Worm (Caenorhabditis elegans) whole organism, young adult: ENCODE measurements around the gene F43E2.1.
"Not testable (repeated sequence)": the region's sequence is repeated elsewhere in the genome, so short reads cannot be mapped to it uniquely, and the experiment has no call there.

Experiments used
- C17E4.6 ChIP-seq: fragments of 200-800 bp; sonication (Bioruptor generic); IDR thresholded peaks from 2 replicates; pipeline ENCODE4 v1.3.6; 2022; ENCODE audit warnings: missing genetic modification reagents, missing genetic modification characterization, missing compliant biosample characterization
- D2030.7 ChIP-seq: fragments of 200-800 bp; sonication (Bioruptor generic); IDR thresholded peaks from 2 replicates; pipeline ENCODE4 v1.3.6; 2022; ENCODE audit warnings: missing genetic modification reagents, missing genetic modification characterization, missing compliant biosample characterization
- F23B12.7 ChIP-seq: sonication (generic microtip); optimal IDR thresholded peaks from 2 replicates; lab custom pipeline; 2017; ENCODE audit warnings: missing genetic modification characterization, mild to moderate bottlenecking, missing compliant biosample characterization, antibody characterized with exemption, moderate library complexity; ENCODE audit not compliant: insufficient read depth
- K11D2.4 ChIP-seq: fragments of 200-800 bp; sonication (Bioruptor generic); IDR thresholded peaks from 2 replicates; pipeline ENCODE4 v1.3.6; 2022; ENCODE audit warnings: missing genetic modification reagents, missing genetic modification characterization, missing compliant biosample characterization
- K12H6.12 ChIP-seq: fragments of 200-800 bp; sonication (Bioruptor generic); optimal IDR thresholded peaks from 2 replicates; lab custom pipeline; 2018; ENCODE audit warnings: mild to moderate bottlenecking, missing genetic modification characterization, missing compliant biosample characterization
- T07F8.4 ChIP-seq: sonication (generic microtip); optimal IDR thresholded peaks from 2 replicates; lab custom pipeline; 2016; ENCODE audit warnings: mild to moderate bottlenecking, missing genetic modification characterization, moderate library complexity, missing compliant biosample characterization
- Y53F4B.3 ChIP-seq: fragments of 200-800 bp; sonication (Bioruptor generic); IDR thresholded peaks from 2 replicates; pipeline ENCODE4 v1.3.6; 2022; ENCODE audit warnings: missing genetic modification reagents, missing genetic modification characterization, missing compliant biosample characterization
- ZK185.1 ChIP-seq: sonication (generic microtip); optimal IDR thresholded peaks from 2 replicates; lab custom pipeline; 2016; ENCODE audit warnings: mild to moderate bottlenecking, missing genetic modification characterization, missing compliant biosample characterization; ENCODE audit not compliant: poor library complexity, severe bottlenecking
- attf-3 ChIP-seq: fragments of 200-800 bp; sonication (Bioruptor generic); conservative IDR thresholded peaks from 2 replicates; pipeline ENCODE4 v1.3.6; 2022; ENCODE audit warnings: missing genetic modification reagents, missing genetic modification characterization, missing compliant biosample characterization
- attf-6 ChIP-seq: fragments of 200-800 bp; sonication (Bioruptor generic); IDR thresholded peaks from 2 replicates; pipeline ENCODE4 v1.3.6; 2022; ENCODE audit warnings: missing genetic modification reagents, missing genetic modification characterization, missing compliant biosample characterization
- cebp-1 ChIP-seq, 2 experiments: fragments of 200-800 bp in 1 of 2; sonication (Bioruptor generic) in 1 of 2; sonication (generic microtip) in 1 of 2; IDR thresholded peaks in 1 of 2; optimal IDR thresholded peaks in 1 of 2; 2 replicates each; pipeline versions ENCODE4 v1.3.6 to Lab custom; 2017 to 2022; ENCODE audit warnings: missing compliant biosample characterization in 2 of 2, missing genetic modification characterization in 2 of 2, mild to moderate bottlenecking in 1 of 2, missing genetic modification reagents in 1 of 2, moderate library complexity in 1 of 2
- ceh-27 ChIP-seq: fragments of 200-800 bp; sonication (Bioruptor generic); optimal IDR thresholded peaks from 2 replicates; lab custom pipeline; 2018; ENCODE audit warnings: mild to moderate bottlenecking, missing genetic modification characterization, moderate library complexity, missing compliant biosample characterization
- ceh-58 ChIP-seq: fragments of 200-800 bp; sonication (Bioruptor generic); IDR thresholded peaks from 2 replicates; pipeline ENCODE4 v1.3.6; 2022; ENCODE audit warnings: missing genetic modification characterization, missing compliant biosample characterization
- egl-44 ChIP-seq: fragments of 200-800 bp; sonication (Bioruptor generic); IDR thresholded peaks from 2 replicates; pipeline ENCODE4 v1.3.6; 2022; ENCODE audit warnings: missing genetic modification reagents, missing genetic modification characterization, missing compliant biosample characterization
- ekl-4 ChIP-seq: fragments of 200-800 bp; sonication (Bioruptor generic); IDR thresholded peaks from 2 replicates; pipeline ENCODE4 v1.3.6; 2022; ENCODE audit warnings: missing genetic modification reagents, missing genetic modification characterization, missing compliant biosample characterization
- fkh-3 ChIP-seq: sonication (generic microtip); optimal IDR thresholded peaks from 2 replicates; lab custom pipeline; 2016; ENCODE audit warnings: mild to moderate bottlenecking, missing genetic modification characterization, missing compliant biosample characterization
- hmg-1.2 ChIP-seq: fragments of 200-800 bp; sonication (Bioruptor generic); IDR thresholded peaks from 2 replicates; pipeline ENCODE4 v1.3.6; 2022; ENCODE audit warnings: missing genetic modification reagents, missing genetic modification characterization, missing compliant biosample characterization
- hmg-20 ChIP-seq: fragments of 200-800 bp; sonication (Bioruptor generic); IDR thresholded peaks from 2 replicates; pipeline ENCODE4 v1.3.6; 2022; ENCODE audit warnings: missing genetic modification reagents, missing genetic modification characterization, missing compliant biosample characterization
- hrde-1 ChIP-seq: sonication (generic microtip); optimal IDR thresholded peaks from 2 replicates; lab custom pipeline; 2016; ENCODE audit warnings: missing genetic modification characterization, mild to moderate bottlenecking, missing compliant biosample characterization, moderate library complexity, missing genotype, missing genetic modification reagents, borderline replicate concordance
- hsf-1 ChIP-seq: fragments of 200-800 bp; sonication (Bioruptor generic); IDR thresholded peaks from 2 replicates; pipeline ENCODE4 v1.3.6; 2022; ENCODE audit warnings: missing genetic modification reagents, missing genetic modification characterization, missing compliant biosample characterization
- let-526 ChIP-seq: fragments of 200-800 bp; sonication (Bioruptor generic); IDR thresholded peaks from 2 replicates; pipeline ENCODE4 v1.3.6; 2022; ENCODE audit warnings: missing genetic modification reagents, missing genetic modification characterization, missing compliant biosample characterization
- lin-26 ChIP-seq: fragments of 200-800 bp; sonication (Bioruptor generic); IDR thresholded peaks from 2 replicates; pipeline ENCODE4 v1.3.6; 2022; ENCODE audit warnings: missing genetic modification reagents, missing genetic modification characterization, missing compliant biosample characterization
- lin-35 ChIP-seq, 3 experiments: fragments of 150-350 bp in 2 of 3; sonication (generic microtip) in 1 of 3; optimal IDR thresholded peaks; 2 replicates each; lab custom pipeline; 2014 to 2018; ENCODE audit warnings: missing biosample characterization in 3 of 3, missing genetic modification characterization in 3 of 3, missing genetic modification reagents in 3 of 3
- lin-54 ChIP-seq: fragments of 200-800 bp; sonication (Bioruptor generic); optimal IDR thresholded peaks from 2 replicates; lab custom pipeline; 2018; ENCODE audit warnings: mild to moderate bottlenecking, missing genetic modification characterization, missing compliant biosample characterization
- lsl-1 ChIP-seq: fragments of 200-800 bp; sonication (Bioruptor generic); optimal IDR thresholded peaks from 2 replicates; lab custom pipeline; 2018; ENCODE audit warnings: mild to moderate bottlenecking, missing genetic modification characterization, moderate library complexity, missing compliant biosample characterization
- madf-6 ChIP-seq: fragments of 200-800 bp; sonication (Bioruptor generic); IDR thresholded peaks from 2 replicates; pipeline ENCODE4 v1.3.6; 2022; ENCODE audit warnings: missing genetic modification reagents, missing genetic modification characterization, missing compliant biosample characterization
- mcd-1 ChIP-seq: fragments of 200-800 bp; sonication (Bioruptor generic); IDR thresholded peaks from 2 replicates; pipeline ENCODE4 v1.3.6; 2022; ENCODE audit warnings: missing genetic modification reagents, missing genetic modification characterization, missing compliant biosample characterization
- nfyb-1 ChIP-seq: fragments of 200-800 bp; sonication (Bioruptor generic); IDR thresholded peaks from 2 replicates; pipeline ENCODE4 v1.3.6; 2022; ENCODE audit warnings: missing genetic modification reagents, missing genetic modification characterization, missing compliant biosample characterization
- nhr-179 ChIP-seq: sonication (generic microtip); optimal IDR thresholded peaks from 2 replicates; lab custom pipeline; 2016; ENCODE audit warnings: mild to moderate bottlenecking, missing genetic modification characterization, missing compliant biosample characterization
- nhr-80 ChIP-seq: sonication (generic microtip); optimal IDR thresholded peaks from 2 replicates; lab custom pipeline; 2016; ENCODE audit warnings: missing genetic modification characterization, missing compliant biosample characterization
- pbrm-1 ChIP-seq: fragments of 200-800 bp; sonication (Bioruptor generic); IDR thresholded peaks from 2 replicates; pipeline ENCODE4 v1.3.6; 2022; ENCODE audit warnings: missing genetic modification reagents, missing genetic modification characterization, missing compliant biosample characterization
- snpc-1.3 ChIP-seq: sonication (generic microtip); optimal IDR thresholded peaks from 2 replicates; lab custom pipeline; 2017; ENCODE audit warnings: missing genetic modification characterization, mild to moderate bottlenecking, missing compliant biosample characterization, antibody characterized with exemption, moderate library complexity, missing genotype, missing genetic modification reagents; ENCODE audit not compliant: insufficient read depth
- snpc-3.4 ChIP-seq: sonication (generic microtip); optimal IDR thresholded peaks from 2 replicates; lab custom pipeline; 2017; ENCODE audit warnings: missing genetic modification characterization, mild to moderate bottlenecking, missing compliant biosample characterization, antibody characterized with exemption, moderate library complexity, missing genotype, missing genetic modification reagents
- snpc-4 ChIP-seq, 5 experiments: fragments of 150-350 bp in 1 of 5; sonication (generic microtip) in 4 of 5; optimal IDR thresholded peaks; 2 replicates each; lab custom pipeline; 2014 to 2018; ENCODE audit warnings: missing genetic modification characterization in 5 of 5, missing biosample characterization in 3 of 5, antibody characterized with exemption in 2 of 5, mild to moderate bottlenecking in 2 of 5, missing compliant biosample characterization in 2 of 5, missing genotype in 2 of 5, moderate library complexity in 2 of 5, missing genetic modification reagents in 1 of 5
- sptf-2 ChIP-seq: fragments of 200-800 bp; sonication (Bioruptor generic); optimal IDR thresholded peaks from 2 replicates; lab custom pipeline; 2018; ENCODE audit warnings: mild to moderate bottlenecking, missing genetic modification characterization, missing compliant biosample characterization
- tbx-9 ChIP-seq: sonication (generic microtip); optimal IDR thresholded peaks from 2 replicates; lab custom pipeline; 2016; ENCODE audit warnings: borderline replicate concordance, missing genetic modification characterization, inconsistent platforms, missing compliant biosample characterization
- xnd-1 ChIP-seq: sonication (generic microtip); optimal IDR thresholded peaks from 2 replicates; lab custom pipeline; 2016; ENCODE audit warnings: missing genotype, missing genetic modification reagents, missing genetic modification characterization, missing compliant biosample characterization
- zim-3 ChIP-seq: sonication (generic microtip); optimal IDR thresholded peaks from 2 replicates; lab custom pipeline; 2017; ENCODE audit warnings: mild to moderate bottlenecking, missing genetic modification characterization, moderate library complexity, missing compliant biosample characterization
- ztf-18 ChIP-seq: sonication (generic microtip); optimal IDR thresholded peaks from 2 replicates; lab custom pipeline; 2016; ENCODE audit warnings: missing genotype, mild to moderate bottlenecking, missing genetic modification characterization, missing compliant biosample characterization
- ztf-25 ChIP-seq: fragments of 200-800 bp; sonication (Bioruptor generic); IDR thresholded peaks from 2 replicates; pipeline ENCODE4 v1.3.6; 2022; ENCODE audit warnings: missing genetic modification reagents, missing genetic modification characterization, missing compliant biosample characterization
- ztf-28 ChIP-seq: fragments of 200-800 bp; sonication (Bioruptor generic); IDR thresholded peaks from 2 replicates; pipeline ENCODE4 v1.3.6; 2022; ENCODE audit warnings: missing genetic modification reagents, missing genetic modification characterization, missing compliant biosample characterization

The F43E2.1 gene

DNA sequence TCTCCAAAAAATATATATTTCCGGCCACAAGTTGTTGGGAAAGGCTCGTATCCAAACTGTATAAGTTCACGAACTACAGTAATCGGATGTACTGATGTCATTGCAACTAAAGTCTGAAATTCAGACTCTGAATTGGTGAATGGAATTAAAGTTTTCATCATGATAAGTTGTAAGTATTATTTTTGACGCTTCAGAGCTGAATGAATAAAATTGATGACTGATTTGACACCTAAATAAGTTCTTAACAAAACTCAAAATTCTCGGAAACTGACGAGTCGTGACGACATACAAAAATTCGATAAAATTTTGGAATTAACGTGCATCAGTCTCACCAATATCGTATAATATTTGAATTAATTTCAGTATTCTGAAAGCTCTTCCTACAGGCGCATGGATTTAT, 4.9 kb upstream of the F43E2.1 start, which contains the start of gene F43E2.11:
TSS of gene F43E2.11 (minus strand) at position 101 of the 400 bp plus-strand sequence.
- not testable (repeated sequence) for TF ChIP-seq T07F8.4 (tag; lab: Kevin White, UChicago); ztf-18 (tag; lab: Kevin White, UChicago); mcd-1 (GFP tag; lab: Robert Waterston, UW)

DNA sequence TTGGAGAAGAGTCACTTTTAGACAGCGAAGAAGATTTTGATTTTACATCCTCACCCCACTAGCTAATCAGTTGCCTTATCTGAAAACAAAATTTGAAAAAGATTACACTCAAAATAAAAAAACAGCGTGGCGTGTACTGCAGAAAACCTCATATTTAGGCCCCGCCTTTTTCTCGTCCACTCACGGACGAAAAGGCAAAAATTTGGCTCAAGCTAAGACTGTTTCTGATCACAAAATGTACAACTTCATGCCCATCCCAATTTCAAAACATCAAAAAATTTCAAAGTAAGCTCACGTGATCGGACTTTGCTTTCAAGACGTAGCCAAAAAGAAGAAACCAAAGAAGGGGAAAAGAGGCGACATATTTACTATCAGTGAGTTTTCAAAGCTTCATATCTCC, 3.5 kb upstream of the F43E2.1 start:
- TF ChIP-seq snpc-4 (GFP tag; optimal IDR thresholded peaks at IDR 0.05; lab: Kevin White, UChicago) = peak; percentile 40
- TF ChIP-seq snpc-4 (tag; optimal IDR thresholded peaks at IDR 0.05; lab: Kevin White, UChicago) = peak in 2 of 4 experiments; percentile 89 to 93

DNA sequence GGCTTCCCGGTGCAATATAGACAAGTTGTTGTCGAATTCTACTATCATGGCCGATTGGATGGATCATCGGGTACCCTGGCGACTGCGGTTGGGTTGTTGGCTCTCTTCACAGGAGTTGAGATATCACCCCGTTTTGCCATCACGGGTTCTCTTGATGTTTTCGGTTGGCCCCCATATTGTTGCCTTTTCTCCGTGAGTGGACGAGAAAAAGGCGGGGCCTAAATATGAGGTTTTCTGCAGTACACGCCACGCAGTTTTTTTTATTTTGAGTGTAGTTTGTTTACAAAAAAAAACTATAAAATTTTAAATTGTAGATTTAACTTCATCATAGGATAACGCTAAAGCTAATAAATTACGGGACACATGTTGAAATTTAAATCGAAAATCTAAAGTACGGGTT, 2.7 kb upstream of the F43E2.1 start:
- TF ChIP-seq hmg-1.2 = 0 out of 2 replicates have a peak, but pooled peaks have one; percentile 21
- 0 out of 2 replicates have a peak, but pooled peaks have one; percentile 30 for TF ChIP-seq C17E4.6 (GFP tag; lab: Robert Waterston, UW)
- TF ChIP-seq ekl-4 = peak; percentile 42
- TF ChIP-seq pbrm-1 (GFP tag; lab: Robert Waterston, UW) = peak; percentile 44; the same call in 1 of the 2 replicates
- TF ChIP-seq ztf-28 = 0 out of 2 replicates have a peak, but pooled peaks have one; percentile 32
- peak; percentile 60 for TF ChIP-seq madf-6 (GFP tag; lab: Robert Waterston, UW)
- TF ChIP-seq nfyb-1 (GFP tag; lab: Robert Waterston, UW) = peak; percentile 30; the same call in 1 of the 2 replicates
- TF ChIP-seq hsf-1 = 0 out of 2 replicates have a peak, but pooled peaks have one; percentile 56
- TF ChIP-seq, all 124 proteins: peak for 8; not testable (repeated sequence) for 116

DNA sequence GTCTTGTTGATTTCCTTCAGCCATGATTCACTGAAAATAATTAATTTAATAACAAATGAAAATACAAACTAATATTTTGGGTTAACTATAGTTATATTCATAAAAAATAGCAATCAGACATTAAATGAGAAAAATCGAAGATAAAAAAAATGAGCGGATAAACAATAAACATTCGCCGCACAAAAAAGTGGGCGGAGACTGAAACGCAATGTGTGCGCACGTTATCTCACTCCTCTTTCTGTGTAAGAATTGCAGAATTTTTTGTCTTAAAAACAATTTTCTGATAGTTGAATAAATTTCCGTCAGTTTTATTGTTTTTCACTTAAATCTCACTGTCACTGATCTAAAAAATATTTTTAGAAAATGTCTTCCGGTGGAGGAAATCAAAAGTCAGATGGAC, 937 bp upstream of the F43E2.1 start, which contains the start of the genes mtch-1 and rpb-4:
TSS of gene mtch-1 (minus strand) at position 24 of the 400 bp plus-strand sequence.
TSS of gene rpb-4 (plus strand) at position 353 of the 400 bp plus-strand sequence.
- TF ChIP-seq snpc-3.4 (tag; lab: Kevin White, UChicago) = peak; percentile 23
- TF ChIP-seq hmg-20 (GFP tag; lab: Robert Waterston, UW) = no peak
- no peak for TF ChIP-seq zim-3
- TF ChIP-seq attf-3 (GFP tag; lab: Robert Waterston, UW) = no peak
- TF ChIP-seq fkh-3 (tag; lab: Kevin White, UChicago) = no peak
- TF ChIP-seq K12H6.12 (tag; lab: Kevin White, UChicago) = no peak
- TF ChIP-seq ceh-27 (GFP tag; lab: Kevin White, UChicago) = no peak
- TF ChIP-seq attf-6 (GFP tag; lab: Robert Waterston, UW) = no peak
- TF ChIP-seq ceh-58 (GFP tag; lab: Robert Waterston, UW) = no peak
- no peak for TF ChIP-seq tbx-9
- TF ChIP-seq lsl-1 = no peak
- TF ChIP-seq nhr-80 (tag; lab: Kevin White, UChicago) = peak; percentile 19
- no peak for TF ChIP-seq snpc-1.3 (tag; lab: Kevin White, UChicago)
- TF ChIP-seq sptf-2 (GFP tag; lab: Kevin White, UChicago) = no peak
- TF ChIP-seq cebp-1 (GFP tag; IDR thresholded peaks at IDR 0.05; lab: Robert Waterston, UW) = no peak
- no peak for TF ChIP-seq cebp-1 (tag; optimal IDR thresholded peaks at IDR 0.05; lab: Kevin White, UChicago)
- TF ChIP-seq hrde-1 (tag; lab: Kevin White, UChicago) = no peak
- no peak for TF ChIP-seq lin-26 (GFP tag; lab: Robert Waterston, UW)
- TF ChIP-seq egl-44 (GFP tag; lab: Robert Waterston, UW) = no peak
- TF ChIP-seq lin-54 = no peak
- no peak for TF ChIP-seq ztf-25 (GFP tag; lab: Robert Waterston, UW)
- TF ChIP-seq F23B12.7 (tag; lab: Kevin White, UChicago) = peak; percentile 33
- TF ChIP-seq xnd-1 = no peak
- no peak for TF ChIP-seq T07F8.4 (tag; lab: Kevin White, UChicago)
- TF ChIP-seq Y53F4B.3 (GFP tag; lab: Robert Waterston, UW) = no peak
- TF ChIP-seq let-526 (GFP tag; lab: Robert Waterston, UW) = no peak
- no peak for TF ChIP-seq K11D2.4 (GFP tag; lab: Robert Waterston, UW)
- no peak for TF ChIP-seq lin-35 (GFP tag; optimal IDR thresholded peaks at IDR 0.05; lab: Kevin White, UChicago)
- TF ChIP-seq madf-6 (GFP tag; lab: Robert Waterston, UW) = no peak
- no peak for TF ChIP-seq D2030.7
- no peak for TF ChIP-seq ZK185.1 (tag; lab: Kevin White, UChicago)
- TF ChIP-seq nhr-179 (tag; lab: Kevin White, UChicago) = no peak
